Fruit fly (Drosophila melanogaster) whole organism, embryonic: ENCODE results near the gene CG4004.

ENCODE experiments used
- CG10147 ChIP-seq: fragments of 200-800 bp; sonication (Bioruptor generic); optimal IDR thresholded peaks from 2 replicates; lab custom pipeline; 2019; ENCODE audit warnings: missing biosample characterization, mild to moderate bottlenecking, missing genetic modification characterization, moderate library complexity
- CG10321 ChIP-seq: fragments of 200-800 bp; sonication (Bioruptor generic); IDR thresholded peaks from 2 replicates; pipeline ENCODE4 v1.3.6; 2022; ENCODE audit warnings: missing biosample characterization, missing genetic modification characterization
- CG10654 ChIP-seq: fragments of 200-800 bp; sonication (Bioruptor generic); optimal IDR thresholded peaks from 2 replicates; lab custom pipeline; 2016; ENCODE audit warnings: missing biosample characterization, missing genetic modification characterization
- CG10959 ChIP-seq: fragments of 200-800 bp; sonication (Bioruptor generic); IDR thresholded peaks from 2 replicates; pipeline ENCODE4 v1.3.6; 2022; ENCODE audit warnings: missing biosample characterization, missing genetic modification characterization
- CG1233 ChIP-seq: fragments of 200-800 bp; sonication (Bioruptor generic); optimal IDR thresholded peaks from 4 replicates; lab custom pipeline; 2018; ENCODE audit warnings: missing biosample characterization, mild to moderate bottlenecking, missing genetic modification characterization
- CG1529 ChIP-seq: fragments of 200-800 bp; sonication (Bioruptor generic); optimal IDR thresholded peaks from 3 replicates; lab custom pipeline; 2018; ENCODE audit warnings: missing biosample characterization, missing genetic modification characterization
- CG1602 ChIP-seq: fragments of 200-800 bp; sonication (Bioruptor generic); optimal IDR thresholded peaks from 3 replicates; lab custom pipeline; 2016; ENCODE audit warnings: missing biosample characterization, missing genetic modification characterization
- CG1603 ChIP-seq: fragments of 200-800 bp; sonication (Bioruptor generic); optimal IDR thresholded peaks from 2 replicates; lab custom pipeline; 2019; ENCODE audit warnings: missing biosample characterization, mild to moderate bottlenecking, missing genetic modification characterization, moderate library complexity
- CG16815 ChIP-seq: fragments of 200-800 bp; sonication (Bioruptor generic); optimal IDR thresholded peaks from 3 replicates; lab custom pipeline; 2017; ENCODE audit warnings: missing biosample characterization, mild to moderate bottlenecking, missing genetic modification characterization
- CG1792 ChIP-seq: fragments of 200-800 bp; sonication (Bioruptor generic); optimal IDR thresholded peaks from 2 replicates; lab custom pipeline; 2016; ENCODE audit warnings: missing biosample characterization, missing genetic modification characterization
- CG18262 ChIP-seq: fragments of 200-800 bp; optimal IDR thresholded peaks from 3 replicates; lab custom pipeline; 2019; ENCODE audit warnings: missing biosample characterization, mild to moderate bottlenecking, missing genetic modification characterization, moderate library complexity
- CG18619 ChIP-seq: fragments of 200-800 bp; sonication (Bioruptor generic); optimal IDR thresholded peaks from 3 replicates; lab custom pipeline; 2017; ENCODE audit warnings: missing biosample characterization, mild to moderate bottlenecking, missing genetic modification characterization
- CG18764 ChIP-seq: fragments of 200-800 bp; sonication (Bioruptor generic); optimal IDR thresholded peaks from 3 replicates; lab custom pipeline; 2016; ENCODE audit warnings: missing biosample characterization, missing genetic modification characterization
- CG2678 ChIP-seq: fragments of 200-800 bp; sonication (Bioruptor generic); optimal IDR thresholded peaks from 3 replicates; lab custom pipeline; 2019; ENCODE audit warnings: missing biosample characterization, mild to moderate bottlenecking, missing genetic modification characterization, moderate library complexity
- CG30403 ChIP-seq: fragments of 200-800 bp; sonication (Bioruptor generic); optimal IDR thresholded peaks from 3 replicates; lab custom pipeline; 2016; ENCODE audit warnings: missing biosample characterization, missing genetic modification characterization
- CG33557 ChIP-seq: fragments of 200-800 bp; sonication (Bioruptor generic); optimal IDR thresholded peaks from 2 replicates; lab custom pipeline; 2019; ENCODE audit warnings: missing biosample characterization, mild to moderate bottlenecking, missing genetic modification characterization, moderate library complexity
- CG3407 ChIP-seq: fragments of 200-800 bp; sonication (Bioruptor generic); optimal IDR thresholded peaks from 2 replicates; lab custom pipeline; 2018; ENCODE audit warnings: missing biosample characterization, mild to moderate bottlenecking, missing genetic modification characterization
- CG3838 ChIP-seq: fragments of 200-800 bp; sonication (Bioruptor generic); optimal IDR thresholded peaks from 3 replicates; lab custom pipeline; 2016; ENCODE audit warnings: missing biosample characterization, missing genetic modification characterization
- CG6254 ChIP-seq: fragments of 200-800 bp; sonication (Bioruptor generic); optimal IDR thresholded peaks from 3 replicates; lab custom pipeline; 2017; ENCODE audit warnings: mild to moderate bottlenecking, missing biosample characterization, missing genetic modification reagents, missing genetic modification characterization
- CG6689 ChIP-seq: fragments of 200-800 bp; sonication (Bioruptor generic); IDR thresholded peaks from 2 replicates; pipeline ENCODE4 v1.3.6; 2022; ENCODE audit warnings: missing biosample characterization, missing genetic modification characterization
- CG6791 ChIP-seq: fragments of 200-800 bp; sonication (Bioruptor generic); IDR thresholded peaks from 3 replicates; pipeline ENCODE4 v1.3.6; 2022; ENCODE audit warnings: missing biosample characterization, missing genetic modification characterization; ENCODE audit not compliant: partially characterized antibody
- CG7786 ChIP-seq: fragments of 200-800 bp; sonication (Bioruptor generic); optimal IDR thresholded peaks from 2 replicates; lab custom pipeline; 2016; ENCODE audit warnings: missing biosample characterization, missing genetic modification characterization
- CoRest ChIP-seq: fragments of 200-800 bp; sonication (Bioruptor generic); optimal IDR thresholded peaks from 3 replicates; lab custom pipeline; 2018; ENCODE audit warnings: missing biosample characterization, mild to moderate bottlenecking, missing genetic modification characterization, moderate library complexity
- HLH4C ChIP-seq: fragments of 200-800 bp; sonication (Bioruptor generic); IDR thresholded peaks from 3 replicates; pipeline ENCODE4 v1.3.6; 2022; ENCODE audit warnings: missing biosample characterization, missing genetic modification characterization; ENCODE audit not compliant: partially characterized antibody
- Hey ChIP-seq: fragments of 200-800 bp; sonication (Bioruptor generic); optimal IDR thresholded peaks from 3 replicates; lab custom pipeline; 2018; ENCODE audit warnings: missing biosample characterization, mild to moderate bottlenecking, missing genetic modification characterization
- Hr78 ChIP-seq, 2 experiments: fragments of 200-800 bp in 1 of 2; fragments of >200 bp in 1 of 2; sonication (Bioruptor generic) in 1 of 2; optimal IDR thresholded peaks; 2 replicates each; lab custom pipeline; 2017 to 2019; ENCODE audit warnings: missing biosample characterization in 2 of 2, missing genetic modification characterization in 2 of 2, mild to moderate bottlenecking in 1 of 2, moderate library complexity in 1 of 2
- Hsf ChIP-seq: fragments of 200-800 bp; sonication (Bioruptor generic); optimal IDR thresholded peaks from 3 replicates; lab custom pipeline; 2016; ENCODE audit warnings: missing biosample characterization, missing genetic modification characterization
- Meics ChIP-seq: fragments of 200-800 bp; sonication (Bioruptor generic); optimal IDR thresholded peaks from 2 replicates; lab custom pipeline; 2017; ENCODE audit warnings: missing biosample characterization, mild to moderate bottlenecking, missing genetic modification characterization
- Opbp ChIP-seq: fragments of 200-800 bp; sonication (Bioruptor generic); IDR thresholded peaks from 3 replicates; pipeline ENCODE4 v1.3.6; 2022; ENCODE audit warnings: missing biosample characterization, missing genetic modification characterization; ENCODE audit not compliant: partially characterized antibody
- Ravus ChIP-seq: fragments of 200-800 bp; sonication (Bioruptor generic); IDR thresholded peaks from 2 replicates; pipeline ENCODE4 v1.3.6; 2022; ENCODE audit warnings: missing biosample characterization, missing genetic modification characterization
- Side ChIP-seq: fragments of 200-800 bp; sonication (Bioruptor generic); optimal IDR thresholded peaks from 2 replicates; lab custom pipeline; 2016; ENCODE audit warnings: missing biosample characterization, missing genetic modification characterization
- Tbp ChIP-seq: fragments of >200 bp; optimal IDR thresholded peaks from 2 replicates; lab custom pipeline; 2018; ENCODE audit warnings: missing biosample characterization, missing genetic modification characterization
- Vsx1 ChIP-seq: fragments of 200-800 bp; sonication (Bioruptor generic); optimal IDR thresholded peaks from 2 replicates; lab custom pipeline; 2017; ENCODE audit warnings: missing biosample characterization, mild to moderate bottlenecking, missing genetic modification characterization, missing genetic modification reagents
- ara ChIP-seq: fragments of 200-800 bp; sonication (Bioruptor generic); IDR thresholded peaks from 2 replicates; pipeline ENCODE4 v1.3.6; 2022; ENCODE audit warnings: missing biosample characterization, missing genetic modification characterization
- da ChIP-seq: fragments of 200-800 bp; sonication (Bioruptor generic); optimal IDR thresholded peaks from 2 replicates; lab custom pipeline; 2016; ENCODE audit warnings: missing biosample characterization, missing genetic modification characterization
- dan ChIP-seq: fragments of 200-800 bp; sonication (Bioruptor generic); IDR thresholded peaks from 2 replicates; pipeline ENCODE4 v1.3.6; 2022; ENCODE audit warnings: missing biosample characterization, missing genetic modification characterization
- fd102C ChIP-seq: fragments of 200-800 bp; sonication (Bioruptor generic); optimal IDR thresholded peaks from 2 replicates; lab custom pipeline; 2018; ENCODE audit warnings: missing biosample characterization, mild to moderate bottlenecking, missing genetic modification characterization, moderate library complexity
- fd3F ChIP-seq: fragments of 200-800 bp; sonication (Bioruptor generic); optimal IDR thresholded peaks from 2 replicates; lab custom pipeline; 2018; ENCODE audit warnings: missing biosample characterization, mild to moderate bottlenecking, missing genetic modification characterization, moderate library complexity
- her ChIP-seq: fragments of 200-800 bp; sonication (Bioruptor generic); optimal IDR thresholded peaks from 2 replicates; lab custom pipeline; 2016; ENCODE audit warnings: missing biosample characterization, missing genetic modification characterization
- lmd ChIP-seq: fragments of 200-800 bp; sonication (Bioruptor generic); IDR thresholded peaks from 2 replicates; pipeline ENCODE4 v1.3.6; 2022; ENCODE audit warnings: missing biosample characterization, missing genetic modification characterization
- nom ChIP-seq: fragments of 200-800 bp; sonication (Bioruptor generic); optimal IDR thresholded peaks from 2 replicates; lab custom pipeline; 2017; ENCODE audit warnings: missing biosample characterization, missing genetic modification characterization, mild to moderate bottlenecking, moderate library complexity, missing genetic modification reagents
- pita ChIP-seq: fragments of 200-800 bp; sonication (Bioruptor generic); optimal IDR thresholded peaks from 2 replicates; lab custom pipeline; 2017; ENCODE audit warnings: missing biosample characterization, mild to moderate bottlenecking, missing genetic modification characterization
- pros ChIP-seq: fragments of 200-800 bp; sonication (Bioruptor generic); optimal IDR thresholded peaks from 3 replicates; lab custom pipeline; 2019; ENCODE audit warnings: missing biosample characterization, mild to moderate bottlenecking, missing genetic modification characterization, moderate library complexity
- run ChIP-seq: fragments of 200-800 bp; sonication (Bioruptor generic); optimal IDR thresholded peaks from 3 replicates; lab custom pipeline; 2018; ENCODE audit warnings: missing biosample characterization, mild to moderate bottlenecking, missing genetic modification characterization
- seq ChIP-seq: fragments of 200-800 bp; sonication (Bioruptor generic); IDR thresholded peaks from 2 replicates; pipeline ENCODE4 v1.3.6; 2022; ENCODE audit warnings: missing biosample characterization, missing genetic modification characterization
- sob ChIP-seq: fragments of 200-800 bp; sonication (Bioruptor generic); IDR thresholded peaks from 2 replicates; pipeline ENCODE4 v1.3.6; 2022; ENCODE audit warnings: missing biosample characterization, missing genetic modification characterization
- sug ChIP-seq: fragments of 200-800 bp; optimal IDR thresholded peaks from 2 replicates; lab custom pipeline; 2019; ENCODE audit warnings: missing biosample characterization, mild to moderate bottlenecking, missing genetic modification characterization, moderate library complexity
- tap ChIP-seq: fragments of 200-800 bp; optimal IDR thresholded peaks from 3 replicates; lab custom pipeline; 2019; ENCODE audit warnings: missing biosample characterization, mild to moderate bottlenecking, missing genetic modification characterization, moderate library complexity
- vvl ChIP-seq: fragments of 200-800 bp; sonication (Bioruptor generic); IDR thresholded peaks from 2 replicates; pipeline ENCODE4 v1.3.6; 2022; ENCODE audit warnings: missing biosample characterization, missing genetic modification characterization
- zen2 ChIP-seq: fragments of 200-800 bp; sonication (Bioruptor generic); IDR thresholded peaks from 3 replicates; pipeline ENCODE4 v1.3.6; 2022; ENCODE audit warnings: missing biosample characterization, missing genetic modification characterization; ENCODE audit not compliant: partially characterized antibody

The CG4004 gene

dm6 chrX:12755017-12755563, 11.1 kb downstream of the CG4004 start (continued):
- TF ChIP-seq lmd (peak; percentile 88), tap (tag; lab: Kevin White, UChicago) (peak; percentile 52), CG1602 (GFP tag; lab: Kevin White, UChicago) (no peak), fd102C (no peak), CG1792 (GFP tag; lab: Kevin White, UChicago) (no peak), CG3838 (GFP tag; lab: Kevin White, UChicago) (no peak), CG10147 (GFP tag; lab: Kevin White, UChicago) (peak; percentile 68), sob (GFP tag; lab: Robert Waterston, UW) (peak; percentile 84), CG1603 (tag; lab: Kevin White, UChicago) (peak; percentile 61), CG1529 (GFP tag; lab: Kevin White, UChicago) (peak; percentile 26), vvl (peak; percentile 81), pros (GFP tag; lab: Kevin White, UChicago) (peak; percentile 42), zen2 (GFP tag; lab: Robert Waterston, UW) (no peak), dan (GFP tag; lab: Robert Waterston, UW) (no peak), CG7786 (peak; percentile 75), CG33557 (GFP tag; lab: Kevin White, UChicago) (no peak), CG2678 (tag; lab: Kevin White, UChicago) (peak; percentile 87), ara (GFP tag; lab: Robert Waterston, UW) (peak; percentile 45; the same call in 1 of the 2 replicates), CG6791 (GFP tag; lab: Robert Waterston, UW) (no peak), fd3F (peak; percentile 59), CG6254 (GFP tag; lab: Kevin White, UChicago) (no peak), Side (GFP tag; lab: Kevin White, UChicago) (peak; percentile 51), HLH4C (no peak), CG1233 (GFP tag; lab: Kevin White, UChicago) (peak; percentile 56), CG10959 (GFP tag; lab: Robert Waterston, UW) (no peak), Hr78 (GFP tag; optimal IDR thresholded peaks at IDR 0.05; lab: Kevin White, UChicago) (no peak), da (GFP tag; lab: Kevin White, UChicago) (no peak), her (GFP tag; lab: Kevin White, UChicago) (peak; percentile 48), CG10654 (GFP tag; lab: Kevin White, UChicago) (peak; percentile 8), CG16815 (peak; percentile 52), sug (tag; lab: Kevin White, UChicago) (no peak), Opbp (GFP tag; lab: Robert Waterston, UW) (no peak), pita (GFP tag; lab: Kevin White, UChicago) (no peak), CG10321 (GFP tag; lab: Robert Waterston, UW) (peak; percentile 47; the same call in 1 of the 2 replicates), CG30403 (GFP tag; lab: Kevin White, UChicago) (peak; percentile 69), CG18262 (tag; lab: Kevin White, UChicago) (peak; percentile 60), Meics (GFP tag; lab: Kevin White, UChicago) (peak; percentile 85), CoRest (tag; lab: Kevin White, UChicago) (peak; percentile 79), CG18764 (GFP tag; lab: Kevin White, UChicago) (peak; percentile 41), Tbp (GFP tag; lab: Kevin White, UChicago) (no peak), seq (GFP tag; lab: Robert Waterston, UW) (peak; percentile 79), Ravus (GFP tag; lab: Robert Waterston, UW) (peak; percentile 47; the same call in 1 of the 2 replicates), run (tag; lab: Kevin White, UChicago) (no peak), nom (peak; percentile 78), CG3407 (GFP tag; lab: Kevin White, UChicago) (no peak), Hey (tag; lab: Kevin White, UChicago) (no peak), Hsf (GFP tag; lab: Kevin White, UChicago) (peak; percentile 66), CG18619 (GFP tag; lab: Kevin White, UChicago) (peak; percentile 60), Vsx1 (GFP tag; lab: Kevin White, UChicago) (no peak), CG6689 (GFP tag; lab: Robert Waterston, UW) (peak; percentile 74; the same call in 1 of the 2 replicates)
